Fruit fly (Drosophila melanogaster) whole organism, embryonic: ENCODE results near the gene Eip75B.
A peak's percentile ranks its signal among the peaks of the same experiment; 100 is the strongest.

ENCODE experiments used
- Abd-B ChIP-seq: fragments of 200-800 bp; sonication (Bioruptor generic); optimal IDR thresholded peaks from 2 replicates; lab custom pipeline; 2018; ENCODE audit warnings: missing biosample characterization, mild to moderate bottlenecking, missing genetic modification characterization, moderate library complexity
- Awh ChIP-seq: fragments of 200-800 bp; sonication (Bioruptor generic); IDR thresholded peaks from 2 replicates; pipeline ENCODE4, ENCODE4 v1.3.6; 2022; ENCODE audit warnings: missing biosample characterization, missing genetic modification characterization
- CG10209 ChIP-seq: fragments of 200-800 bp; sonication (Bioruptor generic); optimal IDR thresholded peaks from 3 replicates; lab custom pipeline; 2017; ENCODE audit warnings: missing biosample characterization, mild to moderate bottlenecking, missing genetic modification characterization, missing genetic modification reagents
- CG10267 ChIP-seq: fragments of 200-800 bp; sonication (Bioruptor generic); optimal IDR thresholded peaks from 2 replicates; lab custom pipeline; 2018; ENCODE audit warnings: missing biosample characterization, mild to moderate bottlenecking, missing genetic modification characterization, moderate library complexity
- CG10462 ChIP-seq: fragments of 200-800 bp; sonication (Bioruptor generic); optimal IDR thresholded peaks from 2 replicates; lab custom pipeline; 2016; ENCODE audit warnings: missing biosample characterization, missing genetic modification characterization
- CG10565 ChIP-seq: fragments of 200-800 bp; sonication (Bioruptor generic); optimal IDR thresholded peaks from 3 replicates; lab custom pipeline; 2016; ENCODE audit warnings: missing biosample characterization, mild to moderate bottlenecking, missing genetic modification characterization
- CG11247 ChIP-seq: fragments of 200-800 bp; sonication (Bioruptor generic); IDR thresholded peaks from 2 replicates; pipeline ENCODE4 v1.3.6; 2022; ENCODE audit warnings: missing biosample characterization, missing genetic modification characterization
- CG11456 ChIP-seq: fragments of 200-800 bp; sonication (Bioruptor generic); IDR thresholded peaks from 3 replicates; pipeline ENCODE4 v1.3.6; 2022; ENCODE audit warnings: missing biosample characterization, missing genetic modification characterization
- CG12104 ChIP-seq: fragments of 200-800 bp; sonication (Bioruptor generic); optimal IDR thresholded peaks from 3 replicates; lab custom pipeline; 2016; ENCODE audit warnings: missing biosample characterization, missing genetic modification characterization
- CG12236 ChIP-seq: fragments of 200-800 bp; sonication (Bioruptor generic); optimal IDR thresholded peaks from 2 replicates; lab custom pipeline; 2016; ENCODE audit warnings: missing biosample characterization, missing genetic modification characterization
- CG14441 ChIP-seq: fragments of 200-800 bp; sonication (Bioruptor generic); IDR thresholded peaks from 2 replicates; pipeline ENCODE4 v1.3.6; 2022; ENCODE audit warnings: missing biosample characterization, missing genetic modification characterization
- CG14965 ChIP-seq: fragments of 200-800 bp; sonication (Bioruptor generic); optimal IDR thresholded peaks from 2 replicates; lab custom pipeline; 2016; ENCODE audit warnings: missing biosample characterization, missing genetic modification characterization, borderline replicate concordance
- CG15011 ChIP-seq: fragments of 200-800 bp; sonication (Bioruptor generic); optimal IDR thresholded peaks from 3 replicates; lab custom pipeline; 2018; ENCODE audit warnings: missing biosample characterization, mild to moderate bottlenecking, missing genetic modification characterization
- CG16813 ChIP-seq: fragments of 200-800 bp; sonication (Bioruptor generic); IDR thresholded peaks from 3 replicates; pipeline ENCODE4 v1.3.6; 2022; ENCODE audit warnings: missing biosample characterization, missing genetic modification characterization; ENCODE audit not compliant: partially characterized antibody
- CG17328 ChIP-seq: fragments of 200-800 bp; sonication (Bioruptor generic); IDR thresholded peaks from 2 replicates; pipeline ENCODE4 v1.3.6; 2022; ENCODE audit warnings: missing biosample characterization, missing genetic modification characterization
- CG2129 ChIP-seq: fragments of 200-800 bp; sonication (Bioruptor generic); IDR thresholded peaks from 2 replicates; pipeline ENCODE4 v1.3.6; 2022; ENCODE audit warnings: missing biosample characterization, missing genetic modification characterization; ENCODE audit not compliant: partially characterized antibody
- CG2889 ChIP-seq: fragments of 200-800 bp; sonication (Bioruptor generic); IDR thresholded peaks from 3 replicates; pipeline ENCODE4 v1.3.6; 2022; ENCODE audit warnings: missing biosample characterization, missing genetic modification characterization
- CG30431 ChIP-seq: fragments of 200-800 bp; sonication (Bioruptor generic); optimal IDR thresholded peaks from 2 replicates; lab custom pipeline; 2017; ENCODE audit warnings: missing biosample characterization, missing genetic modification characterization
- CG3407 ChIP-seq: fragments of 200-800 bp; sonication (Bioruptor generic); optimal IDR thresholded peaks from 2 replicates; lab custom pipeline; 2018; ENCODE audit warnings: missing biosample characterization, mild to moderate bottlenecking, missing genetic modification characterization
- CG42726 ChIP-seq: fragments of 200-800 bp; sonication (Bioruptor generic); IDR thresholded peaks from 2 replicates; pipeline ENCODE4 v1.3.6; 2022; ENCODE audit warnings: missing biosample characterization, missing genetic modification characterization; ENCODE audit not compliant: partially characterized antibody
- CG4617 ChIP-seq: fragments of 200-800 bp; sonication (Bioruptor generic); optimal IDR thresholded peaks from 3 replicates; lab custom pipeline; 2016; ENCODE audit warnings: missing biosample characterization, missing genetic modification characterization, borderline replicate concordance
- CG8765 ChIP-seq: fragments of 200-800 bp; sonication (Bioruptor generic); IDR thresholded peaks from 2 replicates; pipeline ENCODE4 v1.3.6; 2022; ENCODE audit warnings: missing biosample characterization, missing genetic modification characterization
- CG9215 ChIP-seq: fragments of 200-800 bp; sonication (Bioruptor generic); IDR thresholded peaks from 2 replicates; pipeline ENCODE4 v1.3.6; 2022; ENCODE audit warnings: missing biosample characterization, missing genetic modification characterization
- CG9437 ChIP-seq: fragments of 200-800 bp; sonication (Bioruptor generic); optimal IDR thresholded peaks from 2 replicates; lab custom pipeline; 2018; ENCODE audit warnings: missing biosample characterization, mild to moderate bottlenecking, missing genetic modification characterization
- Chrac-16 ChIP-seq: fragments of 200-800 bp; sonication (Bioruptor generic); optimal IDR thresholded peaks from 3 replicates; lab custom pipeline; 2016; ENCODE audit warnings: missing biosample characterization, missing genetic modification characterization
- CrebB ChIP-seq: fragments of 200-800 bp; sonication (Bioruptor generic); optimal IDR thresholded peaks from 3 replicates; lab custom pipeline; 2018; ENCODE audit warnings: missing biosample characterization, mild to moderate bottlenecking, missing genetic modification characterization
- Dip2 ChIP-seq: fragments of 200-800 bp; sonication (Bioruptor generic); IDR thresholded peaks from 2 replicates; pipeline ENCODE4 v1.3.6; 2022; ENCODE audit warnings: missing biosample characterization, missing genetic modification characterization
- Elba2 ChIP-seq: fragments of 200-800 bp; sonication (Bioruptor generic); optimal IDR thresholded peaks from 3 replicates; lab custom pipeline; 2016; ENCODE audit warnings: missing biosample characterization, missing genetic modification characterization
- Hmx ChIP-seq: fragments of 200-800 bp; sonication (Bioruptor generic); optimal IDR thresholded peaks from 2 replicates; lab custom pipeline; 2016; ENCODE audit warnings: missing biosample characterization, missing genetic modification characterization
- NC2β ChIP-seq: fragments of 200-800 bp; sonication (Bioruptor generic); optimal IDR thresholded peaks from 2 replicates; lab custom pipeline; 2016; ENCODE audit warnings: missing biosample characterization, missing genetic modification characterization
- Ptx1 ChIP-seq: fragments of 200-800 bp; sonication (Bioruptor generic); IDR thresholded peaks from 2 replicates; pipeline ENCODE4 v1.3.6; 2022; ENCODE audit warnings: missing biosample characterization, missing genetic modification characterization
- Ravus ChIP-seq: fragments of 200-800 bp; sonication (Bioruptor generic); IDR thresholded peaks from 2 replicates; pipeline ENCODE4 v1.3.6; 2022; ENCODE audit warnings: missing biosample characterization, missing genetic modification characterization
- danr ChIP-seq: fragments of 200-800 bp; sonication (Bioruptor generic); IDR thresholded peaks from 2 replicates; pipeline ENCODE4 v1.3.6; 2022; ENCODE audit warnings: missing biosample characterization, missing genetic modification characterization
- eyg ChIP-seq: fragments of 200-800 bp; sonication (Bioruptor generic); optimal IDR thresholded peaks from 3 replicates; lab custom pipeline; 2016; ENCODE audit warnings: missing biosample characterization, missing genetic modification characterization
- fd3F ChIP-seq: fragments of 200-800 bp; sonication (Bioruptor generic); optimal IDR thresholded peaks from 2 replicates; lab custom pipeline; 2018; ENCODE audit warnings: missing biosample characterization, mild to moderate bottlenecking, missing genetic modification characterization, moderate library complexity
- gsb-n ChIP-seq: fragments of 200-800 bp; sonication (Bioruptor generic); optimal IDR thresholded peaks from 3 replicates; lab custom pipeline; 2018; ENCODE audit warnings: missing biosample characterization, mild to moderate bottlenecking, missing genetic modification characterization
- gt ChIP-seq: fragments of 200-800 bp; sonication (Bioruptor generic); IDR thresholded peaks from 2 replicates; pipeline ENCODE4 v1.3.6; 2022; ENCODE audit warnings: missing biosample characterization, missing genetic modification characterization
- her ChIP-seq: fragments of 200-800 bp; sonication (Bioruptor generic); optimal IDR thresholded peaks from 2 replicates; lab custom pipeline; 2016; ENCODE audit warnings: missing biosample characterization, missing genetic modification characterization
- hth ChIP-seq: fragments of >200 bp; optimal IDR thresholded peaks from 2 replicates; lab custom pipeline; 2017; ENCODE audit warnings: inconsistent platforms
- nau ChIP-seq: fragments of 200-800 bp; sonication (Bioruptor generic); optimal IDR thresholded peaks from 3 replicates; lab custom pipeline; 2017; ENCODE audit warnings: missing biosample characterization, mild to moderate bottlenecking, missing genetic modification characterization, missing genetic modification reagents
- pfk ChIP-seq: fragments of 200-800 bp; sonication (Bioruptor generic); optimal IDR thresholded peaks from 2 replicates; lab custom pipeline; 2018; ENCODE audit warnings: missing biosample characterization, mild to moderate bottlenecking, missing genetic modification characterization, moderate library complexity
- psq ChIP-seq: fragments of 200-800 bp; sonication (Bioruptor generic); optimal IDR thresholded peaks from 2 replicates; lab custom pipeline; 2017; ENCODE audit warnings: missing biosample characterization, missing genetic modification characterization
- rib ChIP-seq: fragments of 200-800 bp; sonication (Bioruptor generic); IDR thresholded peaks from 2 replicates; pipeline ENCODE4 v1.3.6; 2022; ENCODE audit warnings: missing biosample characterization, missing genetic modification characterization
- sc ChIP-seq, 3 experiments: fragments of >200 bp in 2 of 3; fragments of 200-800 bp in 1 of 3; sonication (Bioruptor generic) in 1 of 3; optimal IDR thresholded peaks; 2 replicates in 2 of 3; 3 replicates in 1 of 3; lab custom pipeline; 2017; ENCODE audit warnings: mild to moderate bottlenecking in 1 of 3, missing biosample characterization in 1 of 3, missing genetic modification characterization in 1 of 3, missing genetic modification reagents in 1 of 3
- sens-2 ChIP-seq: fragments of 200-800 bp; sonication (Bioruptor generic); IDR thresholded peaks from 2 replicates; pipeline ENCODE4 v1.3.6; 2022; ENCODE audit warnings: missing biosample characterization, missing genetic modification characterization
- shn ChIP-seq: fragments of 200-800 bp; sonication (Bioruptor generic); optimal IDR thresholded peaks from 3 replicates; lab custom pipeline; 2016; ENCODE audit warnings: missing biosample characterization, missing genetic modification characterization
- sqz ChIP-seq: fragments of 200-800 bp; sonication (Bioruptor generic); optimal IDR thresholded peaks from 3 replicates; lab custom pipeline; 2018; ENCODE audit warnings: missing biosample characterization, mild to moderate bottlenecking, missing genetic modification characterization
- sr ChIP-seq: fragments of 200-800 bp; sonication (Bioruptor generic); IDR thresholded peaks from 3 replicates; pipeline ENCODE4 v1.3.6; 2022; ENCODE audit warnings: missing biosample characterization, missing genetic modification characterization
- stwl ChIP-seq: fragments of 200-800 bp; sonication (Bioruptor generic); optimal IDR thresholded peaks from 3 replicates; lab custom pipeline; 2018; ENCODE audit warnings: missing biosample characterization, mild to moderate bottlenecking, missing genetic modification characterization, moderate library complexity
- z ChIP-seq: fragments of 200-800 bp; sonication (Bioruptor generic); IDR thresholded peaks from 3 replicates; pipeline ENCODE4 v1.3.6; 2022; ENCODE audit warnings: missing biosample characterization, missing genetic modification characterization
- zen2 ChIP-seq: fragments of 200-800 bp; sonication (Bioruptor generic); IDR thresholded peaks from 3 replicates; pipeline ENCODE4 v1.3.6; 2022; ENCODE audit warnings: missing biosample characterization, missing genetic modification characterization; ENCODE audit not compliant: partially characterized antibody
- zfh1 ChIP-seq: fragments of 200-800 bp; sonication (Bioruptor generic); IDR thresholded peaks from 3 replicates; pipeline ENCODE4 v1.3.6; 2022; ENCODE audit warnings: missing biosample characterization, missing genetic modification characterization

The Eip75B gene

dm6 chr3L:18088027-18088426, 23.5 kb upstream of the Eip75B start (continued):
- TF ChIP-seq Elba2 (GFP tag; lab: Kevin White, UChicago) (no peak), rib (GFP tag; lab: Robert Waterston, UW) (no peak), Abd-B (peak; percentile 13), z (GFP tag; lab: Robert Waterston, UW) (no peak), NC2β (no peak), her (no peak), danr (GFP tag; lab: Robert Waterston, UW) (no peak), shn (GFP tag; lab: Kevin White, UChicago) (no peak), CG14441 (GFP tag; lab: Robert Waterston, UW) (no peak), Awh (GFP tag; lab: Robert Waterston, UW) (no peak), gt (GFP tag; lab: Robert Waterston, UW) (no peak), CG17328 (GFP tag; lab: Robert Waterston, UW) (no peak), zen2 (GFP tag; lab: Robert Waterston, UW) (no peak), CrebB (tag; lab: Kevin White, UChicago) (no peak), eyg (no peak), psq (GFP tag; lab: Kevin White, UChicago) (no peak), zfh1 (GFP tag; lab: Robert Waterston, UW) (0 out of 3 replicates have a peak, but pooled peaks have one; percentile 17), CG10209 (GFP tag; lab: Kevin White, UChicago) (no peak), CG2129 (GFP tag; lab: Robert Waterston, UW) (no peak), CG16813 (GFP tag; lab: Robert Waterston, UW) (peak; percentile 43; the same call in 1 of the 3 replicates), CG42726 (GFP tag; lab: Robert Waterston, UW) (peak; percentile 57), Ravus (GFP tag; lab: Robert Waterston, UW) (no peak), CG3407 (GFP tag; lab: Kevin White, UChicago) (no peak), CG9215 (GFP tag; lab: Robert Waterston, UW) (no peak), Ptx1 (GFP tag; lab: Robert Waterston, UW) (no peak), CG4617 (GFP tag; lab: Kevin White, UChicago) (no peak), Hmx (GFP tag; lab: Kevin White, UChicago) (no peak), CG12236 (GFP tag; lab: Kevin White, UChicago) (no peak), CG30431 (no peak), hth (lab: Kevin White, UChicago) (no peak), stwl (peak; percentile 100), CG10462 (GFP tag; lab: Kevin White, UChicago) (no peak), sqz (GFP tag; lab: Kevin White, UChicago) (no peak), pfk (GFP tag; lab: Kevin White, UChicago) (no peak), CG2889 (GFP tag; lab: Robert Waterston, UW) (no peak), CG12104 (GFP tag; lab: Kevin White, UChicago) (no peak), CG11247 (GFP tag; lab: Robert Waterston, UW) (no peak), sc (optimal IDR thresholded peaks at IDR 0.05; lab: Kevin White, UChicago) (no peak), sc (GFP tag; optimal IDR thresholded peaks at IDR 0.05; lab: Kevin White, UChicago) (no peak), CG9437 (GFP tag; lab: Kevin White, UChicago) (no peak), CG8765 (no peak), CG14965 (GFP tag; lab: Kevin White, UChicago) (no peak), sr (no peak), sens-2 (GFP tag; lab: Robert Waterston, UW) (no peak), nau (GFP tag; lab: Kevin White, UChicago) (no peak), CG15011 (GFP tag; lab: Kevin White, UChicago) (no peak), gsb-n (tag; lab: Kevin White, UChicago) (peak; percentile 25), Chrac-16 (GFP tag; lab: Kevin White, UChicago) (no peak), fd3F (GFP tag; lab: Kevin White, UChicago) (no peak), Dip2 (GFP tag; lab: Robert Waterston, UW) (no peak), CG10565 (GFP tag; lab: Kevin White, UChicago) (no peak), CG10267 (no peak), CG11456 (no peak)
